Fruit fly (Drosophila melanogaster) whole organism, embryonic: ENCODE measurements around the gene Sar1.

ENCODE experiments used
- Atf6 ChIP-seq: fragments of 200-800 bp; sonication (Bioruptor generic); IDR thresholded peaks from 2 replicates; pipeline ENCODE4 v1.3.6; 2022; ENCODE audit warnings: missing biosample characterization, missing genetic modification characterization
- CG10209 ChIP-seq: fragments of 200-800 bp; sonication (Bioruptor generic); optimal IDR thresholded peaks from 3 replicates; lab custom pipeline; 2017; ENCODE audit warnings: missing biosample characterization, mild to moderate bottlenecking, missing genetic modification characterization, missing genetic modification reagents
- CG11504 ChIP-seq: fragments of 200-800 bp; sonication (Bioruptor generic); optimal IDR thresholded peaks from 3 replicates; lab custom pipeline; 2019; ENCODE audit warnings: missing biosample characterization, mild to moderate bottlenecking, missing genetic modification characterization, moderate library complexity
- CG12744 ChIP-seq: fragments of 200-800 bp; sonication (Bioruptor generic); optimal IDR thresholded peaks from 2 replicates; lab custom pipeline; 2016; ENCODE audit warnings: missing biosample characterization, missing genetic modification characterization
- CG13296 ChIP-seq: fragments of 200-800 bp; sonication (Bioruptor generic); optimal IDR thresholded peaks from 3 replicates; lab custom pipeline; 2018; ENCODE audit warnings: missing biosample characterization, mild to moderate bottlenecking, missing genetic modification characterization
- CG14441 ChIP-seq: fragments of 200-800 bp; sonication (Bioruptor generic); IDR thresholded peaks from 2 replicates; pipeline ENCODE4 v1.3.6; 2022; ENCODE audit warnings: missing biosample characterization, missing genetic modification characterization
- CG1602 ChIP-seq: fragments of 200-800 bp; sonication (Bioruptor generic); optimal IDR thresholded peaks from 3 replicates; lab custom pipeline; 2016; ENCODE audit warnings: missing biosample characterization, missing genetic modification characterization
- CG17385 ChIP-seq: fragments of 200-800 bp; sonication (Bioruptor generic); optimal IDR thresholded peaks from 3 replicates; lab custom pipeline; 2018; ENCODE audit warnings: missing biosample characterization, mild to moderate bottlenecking, missing genetic modification characterization
- CG18619 ChIP-seq: fragments of 200-800 bp; sonication (Bioruptor generic); optimal IDR thresholded peaks from 3 replicates; lab custom pipeline; 2017; ENCODE audit warnings: missing biosample characterization, mild to moderate bottlenecking, missing genetic modification characterization
- CG2120 ChIP-seq: fragments of 200-800 bp; sonication (Bioruptor generic); optimal IDR thresholded peaks from 3 replicates; lab custom pipeline; 2016; ENCODE audit warnings: missing biosample characterization, missing genetic modification characterization
- CG2889 ChIP-seq: fragments of 200-800 bp; sonication (Bioruptor generic); IDR thresholded peaks from 3 replicates; pipeline ENCODE4 v1.3.6; 2022; ENCODE audit warnings: missing biosample characterization, missing genetic modification characterization
- CG30020 ChIP-seq: fragments of 200-800 bp; optimal IDR thresholded peaks from 2 replicates; lab custom pipeline; 2019; ENCODE audit warnings: missing biosample characterization, mild to moderate bottlenecking, missing genetic modification characterization, moderate library complexity
- CG31224 ChIP-seq: fragments of 200-800 bp; sonication (Bioruptor generic); IDR thresholded peaks from 2 replicates; pipeline ENCODE4 v1.3.6; 2022; ENCODE audit warnings: missing biosample characterization, missing genetic modification characterization
- CG3163 ChIP-seq: fragments of 200-800 bp; sonication (Bioruptor generic); optimal IDR thresholded peaks from 3 replicates; lab custom pipeline; 2016; ENCODE audit warnings: missing biosample characterization, missing genetic modification characterization
- CG3838 ChIP-seq: fragments of 200-800 bp; sonication (Bioruptor generic); optimal IDR thresholded peaks from 3 replicates; lab custom pipeline; 2016; ENCODE audit warnings: missing biosample characterization, missing genetic modification characterization
- CG4820 ChIP-seq: fragments of 200-800 bp; sonication (Bioruptor generic); optimal IDR thresholded peaks from 3 replicates; lab custom pipeline; 2016; ENCODE audit warnings: missing biosample characterization, missing genetic modification characterization
- CG6272 ChIP-seq: fragments of 200-800 bp; sonication (Bioruptor generic); IDR thresholded peaks from 2 replicates; pipeline ENCODE4 v1.3.6; 2022; ENCODE audit warnings: missing biosample characterization, missing genetic modification characterization
- CG6689 ChIP-seq: fragments of 200-800 bp; sonication (Bioruptor generic); IDR thresholded peaks from 2 replicates; pipeline ENCODE4 v1.3.6; 2022; ENCODE audit warnings: missing biosample characterization, missing genetic modification characterization
- Dll ChIP-seq: fragments of 200-800 bp; sonication (Bioruptor generic); IDR thresholded peaks from 4 replicates; pipeline ENCODE4 v1.3.6; 2022; ENCODE audit warnings: missing biosample characterization, missing genetic modification characterization; ENCODE audit not compliant: partially characterized antibody
- Doc3 ChIP-seq: fragments of 200-800 bp; sonication (Bioruptor generic); IDR thresholded peaks from 3 replicates; pipeline ENCODE4 v1.3.6; 2022; ENCODE audit warnings: missing biosample characterization, missing genetic modification characterization; ENCODE audit not compliant: partially characterized antibody
- Dp ChIP-seq: fragments of 200-800 bp; sonication (Bioruptor generic); optimal IDR thresholded peaks from 2 replicates; lab custom pipeline; 2018; ENCODE audit warnings: missing biosample characterization, mild to moderate bottlenecking, missing genetic modification characterization, moderate library complexity
- Dref ChIP-seq: fragments of 200-800 bp; sonication (Bioruptor generic); IDR thresholded peaks from 2 replicates; pipeline ENCODE4 v1.3.6; 2022; ENCODE audit warnings: missing biosample characterization, missing genetic modification characterization
- Drgx ChIP-seq: fragments of 200-800 bp; sonication (Bioruptor generic); IDR thresholded peaks from 2 replicates; pipeline ENCODE4 v1.3.6; 2022; ENCODE audit warnings: missing biosample characterization, missing genetic modification characterization
- Hand ChIP-seq: fragments of 200-800 bp; sonication (Bioruptor generic); optimal IDR thresholded peaks from 2 replicates; lab custom pipeline; 2017; ENCODE audit warnings: mild to moderate bottlenecking, missing biosample characterization, missing genetic modification reagents, missing genetic modification characterization
- Kr ChIP-seq: fragments of 200-800 bp; sonication (Bioruptor generic); optimal IDR thresholded peaks from 2 replicates; lab custom pipeline; 2017; ENCODE audit warnings: missing biosample characterization, mild to moderate bottlenecking, missing genetic modification characterization
- Mes4 ChIP-seq: fragments of 200-800 bp; sonication (Bioruptor generic); optimal IDR thresholded peaks from 2 replicates; lab custom pipeline; 2016; ENCODE audit warnings: missing biosample characterization, missing genetic modification characterization
- NK7.1 ChIP-seq: fragments of 200-800 bp; sonication (Bioruptor generic); optimal IDR thresholded peaks from 3 replicates; lab custom pipeline; 2016; ENCODE audit warnings: missing biosample characterization, missing genetic modification characterization
- Rx ChIP-seq: fragments of 200-800 bp; sonication (Bioruptor generic); IDR thresholded peaks from 2 replicates; pipeline ENCODE4 v1.3.6; 2022; ENCODE audit warnings: missing biosample characterization, missing genetic modification characterization
- Taf1 ChIP-seq: fragments of 200-800 bp; sonication (Bioruptor generic); IDR thresholded peaks from 2 replicates; pipeline ENCODE4 v1.3.6; 2022; ENCODE audit warnings: missing biosample characterization, missing genetic modification characterization
- Trl ChIP-seq, 3 experiments: fragments of >200 bp in 2 of 3; fragments of 200-800 bp in 1 of 3; sonication (Bioruptor generic) in 1 of 3; optimal IDR thresholded peaks; 2 replicates in 1 of 3; 3 replicates in 2 of 3; lab custom pipeline; 2016 to 2017; ENCODE audit warnings: missing biosample characterization in 1 of 3, missing genetic modification characterization in 1 of 3
- Xrp1 ChIP-seq: fragments of 200-800 bp; sonication (Bioruptor generic); IDR thresholded peaks from 2 replicates; pipeline ENCODE4 v1.3.6; 2022; ENCODE audit warnings: missing biosample characterization, missing genetic modification characterization
- ac ChIP-seq: fragments of 200-800 bp; sonication (Bioruptor generic); optimal IDR thresholded peaks from 3 replicates; lab custom pipeline; 2017; ENCODE audit warnings: missing biosample characterization, mild to moderate bottlenecking, missing genetic modification characterization
- bbx ChIP-seq: fragments of 200-800 bp; sonication (Bioruptor generic); IDR thresholded peaks from 2 replicates; pipeline ENCODE4 v1.3.6; 2022; ENCODE audit warnings: missing biosample characterization, missing genetic modification characterization; ENCODE audit not compliant: partially characterized antibody
- chinmo ChIP-seq: fragments of 200-800 bp; sonication (Bioruptor generic); IDR thresholded peaks from 4 replicates; pipeline ENCODE4 v1.3.6; 2022; ENCODE audit warnings: missing biosample characterization, missing genetic modification characterization; ENCODE audit not compliant: partially characterized antibody
- ci ChIP-seq: fragments of 200-800 bp; sonication (Bioruptor generic); IDR thresholded peaks from 3 replicates; pipeline ENCODE4 v1.3.6; 2022; ENCODE audit warnings: missing biosample characterization, missing genetic modification characterization
- dpn ChIP-seq, 2 experiments: fragments of 200-800 bp; sonication (Bioruptor generic); optimal IDR thresholded peaks; 3 replicates each; lab custom pipeline; 2016; ENCODE audit warnings: missing biosample characterization in 2 of 2, missing genetic modification characterization in 2 of 2
- ewg ChIP-seq: fragments of 200-800 bp; sonication (Bioruptor generic); optimal IDR thresholded peaks from 3 replicates; lab custom pipeline; 2017; ENCODE audit warnings: mild to moderate bottlenecking, missing biosample characterization, missing genetic modification reagents, missing genetic modification characterization
- fd3F ChIP-seq: fragments of 200-800 bp; sonication (Bioruptor generic); optimal IDR thresholded peaks from 2 replicates; lab custom pipeline; 2018; ENCODE audit warnings: missing biosample characterization, mild to moderate bottlenecking, missing genetic modification characterization, moderate library complexity
- fd96Cb ChIP-seq: fragments of 200-800 bp; sonication (Bioruptor generic); optimal IDR thresholded peaks from 2 replicates; lab custom pipeline; 2018; ENCODE audit warnings: missing biosample characterization, mild to moderate bottlenecking, missing genetic modification characterization, moderate library complexity
- gcm ChIP-seq: fragments of 200-800 bp; sonication (Bioruptor generic); optimal IDR thresholded peaks from 2 replicates; lab custom pipeline; 2019; ENCODE audit warnings: missing biosample characterization, mild to moderate bottlenecking, missing genetic modification characterization, moderate library complexity
- gro ChIP-seq: fragments of 200-800 bp; sonication (Bioruptor generic); optimal IDR thresholded peaks from 2 replicates; lab custom pipeline; 2016; ENCODE audit warnings: missing biosample characterization, missing genetic modification characterization
- ind ChIP-seq: fragments of 200-800 bp; sonication (Bioruptor generic); optimal IDR thresholded peaks from 3 replicates; lab custom pipeline; 2016; ENCODE audit warnings: missing biosample characterization, missing genetic modification characterization
- ken ChIP-seq: fragments of 200-800 bp; sonication (Bioruptor generic); IDR thresholded peaks from 3 replicates; pipeline ENCODE4 v1.3.6; 2022; ENCODE audit warnings: missing biosample characterization, missing genetic modification characterization
- maf-S ChIP-seq: fragments of 200-800 bp; sonication (Bioruptor generic); optimal IDR thresholded peaks from 2 replicates; lab custom pipeline; 2016; ENCODE audit warnings: missing biosample characterization, missing genetic modification characterization
- org-1 ChIP-seq: fragments of 200-800 bp; sonication (Bioruptor generic); optimal IDR thresholded peaks from 2 replicates; lab custom pipeline; 2017; ENCODE audit warnings: missing biosample characterization, missing genetic modification characterization
- row ChIP-seq: fragments of 200-800 bp; sonication (Bioruptor generic); IDR thresholded peaks from 3 replicates; pipeline ENCODE4 v1.3.6; 2022; ENCODE audit warnings: missing biosample characterization, missing genetic modification characterization
- so ChIP-seq: fragments of 200-800 bp; sonication (Bioruptor generic); IDR thresholded peaks from 3 replicates; pipeline ENCODE4 v1.3.6; 2022; ENCODE audit warnings: missing biosample characterization, missing genetic modification characterization
- sr ChIP-seq: fragments of 200-800 bp; sonication (Bioruptor generic); IDR thresholded peaks from 3 replicates; pipeline ENCODE4 v1.3.6; 2022; ENCODE audit warnings: missing biosample characterization, missing genetic modification characterization
- unc-4 ChIP-seq: fragments of 200-800 bp; sonication (Bioruptor generic); IDR thresholded peaks from 2 replicates; pipeline ENCODE4 v1.3.6; 2022; ENCODE audit warnings: missing biosample characterization, missing genetic modification characterization; ENCODE audit not compliant: partially characterized antibody
- usp ChIP-seq: fragments of >200 bp; optimal IDR thresholded peaks from 2 replicates; lab custom pipeline; 2017; ENCODE audit warnings: missing biosample characterization, missing genetic modification characterization
- zen2 ChIP-seq: fragments of 200-800 bp; sonication (Bioruptor generic); IDR thresholded peaks from 3 replicates; pipeline ENCODE4 v1.3.6; 2022; ENCODE audit warnings: missing biosample characterization, missing genetic modification characterization; ENCODE audit not compliant: partially characterized antibody

Sar1 gene

DNA sequence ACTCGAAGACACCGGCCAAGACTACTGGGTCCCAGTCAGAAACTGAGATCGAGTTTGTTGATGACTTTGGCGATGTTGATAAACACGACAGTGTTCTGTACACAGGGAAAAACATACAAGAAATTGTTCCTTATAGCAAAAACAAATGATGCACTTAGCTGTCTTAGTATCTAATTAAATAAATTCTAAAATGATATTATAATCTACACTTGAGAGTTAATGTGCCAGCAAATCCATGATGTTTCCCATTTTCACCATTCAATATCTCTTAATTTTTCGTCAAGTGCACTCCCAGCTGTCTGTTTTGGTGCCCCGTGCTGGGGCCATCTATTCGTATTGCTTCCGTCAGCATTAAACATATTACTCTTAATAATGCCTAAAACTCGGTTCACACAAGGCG lies 43.8 kb downstream of the Sar1 start (continued):
- TF ChIP-seq CG3838 (GFP tag; lab: Kevin White, UChicago) (no peak), Atf6 (GFP tag; lab: Robert Waterston, UW) (peak; percentile 49; the same call in 1 of the 2 replicates), so (GFP tag; lab: Robert Waterston, UW) (no peak), CG6272 (GFP tag; lab: Robert Waterston, UW) (no peak), org-1 (GFP tag; lab: Kevin White, UChicago) (no peak), Drgx (GFP tag; lab: Robert Waterston, UW) (peak; percentile 68), usp (GFP tag; lab: Kevin White, UChicago) (no peak), gro (GFP tag; lab: Kevin White, UChicago) (no peak), fd96Cb (tag; lab: Kevin White, UChicago) (peak; percentile 18), CG10209 (GFP tag; lab: Kevin White, UChicago) (no peak), bbx (no peak), CG1602 (peak; percentile 8), fd3F (peak; percentile 28), CG30020 (no peak), dpn (GFP tag; optimal IDR thresholded peaks at IDR 0.05; lab: Kevin White, UChicago) (peak in 1 of 2 experiments; percentile 3), CG14441 (GFP tag; lab: Robert Waterston, UW) (no peak), Kr (GFP tag; lab: Kevin White, UChicago) (no peak), maf-S (no peak), ken (GFP tag; lab: Robert Waterston, UW) (no peak), CG13296 (no peak), CG18619 (no peak), sr (no peak), Xrp1 (GFP tag; lab: Robert Waterston, UW) (peak; percentile 54; the same call in 1 of the 2 replicates), gcm (GFP tag; lab: Kevin White, UChicago) (no peak), ci (GFP tag; lab: Robert Waterston, UW) (no peak), CG2120 (GFP tag; lab: Kevin White, UChicago) (peak; percentile 61), Dp (GFP tag; lab: Kevin White, UChicago) (no peak), CG2889 (GFP tag; lab: Robert Waterston, UW) (0 out of 3 replicates have a peak, but pooled peaks have one; percentile 8), ind (GFP tag; lab: Kevin White, UChicago) (peak; percentile 25), Rx (no peak), CG11504 (tag; lab: Kevin White, UChicago) (no peak), unc-4 (no peak), CG12744 (GFP tag; lab: Kevin White, UChicago) (no peak), Mes4 (no peak), CG4820 (GFP tag; lab: Kevin White, UChicago) (peak; percentile 48), Taf1 (GFP tag; lab: Robert Waterston, UW) (peak; percentile 55), CG31224 (GFP tag; lab: Robert Waterston, UW) (peak; percentile 42; the same call in 1 of the 2 replicates), Dll (GFP tag; lab: Robert Waterston, UW) (no peak), zen2 (GFP tag; lab: Robert Waterston, UW) (no peak), Doc3 (no peak), Dref (GFP tag; lab: Robert Waterston, UW) (no peak), CG3163 (GFP tag; lab: Kevin White, UChicago) (no peak), CG17385 (GFP tag; lab: Kevin White, UChicago) (no peak), chinmo (GFP tag; lab: Robert Waterston, UW) (no peak), CG6689 (peak; percentile 43), NK7.1 (GFP tag; lab: Kevin White, UChicago) (no peak), ewg (GFP tag; lab: Kevin White, UChicago) (no peak), Trl (optimal IDR thresholded peaks at IDR 0.05; lab: Kevin White, UChicago) (no peak), Trl (GFP tag; optimal IDR thresholded peaks at IDR 0.05; lab: Kevin White, UChicago) (no peak), Hand (GFP tag; lab: Kevin White, UChicago) (no peak), ac (GFP tag; lab: Kevin White, UChicago) (no peak), row (peak; percentile 61; the same call in 2 of the 3 replicates)
